Fruit fly (Drosophila melanogaster) whole organism, prepupa: ENCODE measurements around the gene CG3902.

Experiments
- CG10669 ChIP-seq: fragments of 200-800 bp; sonication (Bioruptor generic); optimal IDR thresholded peaks from 3 replicates; lab custom pipeline; 2018; ENCODE audit warnings: missing biosample characterization, mild to moderate bottlenecking, missing genetic modification characterization, moderate library complexity
- CG11762 ChIP-seq: fragments of 200-800 bp; sonication (Bioruptor generic); optimal IDR thresholded peaks from 3 replicates; lab custom pipeline; 2016; ENCODE audit warnings: missing biosample characterization, missing genetic modification characterization; ENCODE audit not compliant: insufficient read depth
- CG15336 ChIP-seq: fragments of 200-800 bp; sonication (Bioruptor generic); IDR thresholded peaks from 2 replicates; pipeline ENCODE4 v1.3.6; 2022; ENCODE audit warnings: missing biosample characterization, missing genetic modification characterization
- CG1621 ChIP-seq: fragments of 200-800 bp; sonication (Bioruptor generic); optimal IDR thresholded peaks from 3 replicates; lab custom pipeline; 2018; ENCODE audit warnings: missing biosample characterization, mild to moderate bottlenecking, missing genetic modification characterization
- CG16779 ChIP-seq: fragments of 200-800 bp; sonication (Bioruptor generic); optimal IDR thresholded peaks from 3 replicates; lab custom pipeline; 2017; ENCODE audit warnings: missing biosample characterization, mild to moderate bottlenecking, missing genetic modification characterization
- CG3032 ChIP-seq: fragments of 200-800 bp; optimal IDR thresholded peaks from 2 replicates; lab custom pipeline; 2019; ENCODE audit warnings: missing biosample characterization, mild to moderate bottlenecking, missing genetic modification characterization, moderate library complexity
- CG32006 ChIP-seq: fragments of 200-800 bp; sonication (Bioruptor generic); optimal IDR thresholded peaks from 3 replicates; lab custom pipeline; 2017; ENCODE audit warnings: missing biosample characterization, mild to moderate bottlenecking, missing genetic modification characterization
- CG3919 ChIP-seq: fragments of 200-800 bp; sonication (Bioruptor generic); optimal IDR thresholded peaks from 3 replicates; lab custom pipeline; 2016; ENCODE audit warnings: missing biosample characterization, missing genetic modification characterization
- CG4318 ChIP-seq: fragments of 200-800 bp; sonication (Bioruptor generic); optimal IDR thresholded peaks from 3 replicates; lab custom pipeline; 2017; ENCODE audit warnings: missing biosample characterization, mild to moderate bottlenecking, missing genetic modification characterization
- CG6276 ChIP-seq: fragments of 200-800 bp; sonication (Bioruptor generic); optimal IDR thresholded peaks from 2 replicates; lab custom pipeline; 2017; ENCODE audit warnings: missing biosample characterization, mild to moderate bottlenecking, missing genetic modification characterization
- CG6808 ChIP-seq: fragments of 200-800 bp; sonication (Bioruptor generic); optimal IDR thresholded peaks from 3 replicates; lab custom pipeline; 2017; ENCODE audit warnings: missing biosample characterization, missing genetic modification characterization, mild to moderate bottlenecking, moderate library complexity, missing genetic modification reagents
- CG6854 ChIP-seq: fragments of 200-800 bp; sonication (Bioruptor generic); optimal IDR thresholded peaks from 2 replicates; lab custom pipeline; 2017; ENCODE audit warnings: missing biosample characterization, mild to moderate bottlenecking, missing genetic modification characterization
- CG7368 ChIP-seq: fragments of 200-800 bp; sonication (Bioruptor generic); optimal IDR thresholded peaks from 3 replicates; lab custom pipeline; 2016; ENCODE audit warnings: missing biosample characterization, missing genetic modification characterization
- CG8119 ChIP-seq: fragments of 200-800 bp; sonication (Bioruptor generic); IDR thresholded peaks from 3 replicates; pipeline ENCODE4 v1.3.6; 2022; ENCODE audit warnings: missing biosample characterization, missing genetic modification characterization
- CG8319 ChIP-seq: fragments of 200-800 bp; sonication (Bioruptor generic); optimal IDR thresholded peaks from 3 replicates; lab custom pipeline; 2016; ENCODE audit warnings: missing biosample characterization, missing genetic modification characterization
- CG8632 ChIP-seq: fragments of 200-800 bp; sonication (Bioruptor generic); optimal IDR thresholded peaks from 3 replicates; lab custom pipeline; 2016; ENCODE audit warnings: missing biosample characterization, missing genetic modification characterization
- CG9139 ChIP-seq: fragments of 200-800 bp; sonication (Bioruptor generic); optimal IDR thresholded peaks from 3 replicates; lab custom pipeline; 2017; ENCODE audit warnings: missing biosample characterization, mild to moderate bottlenecking, missing genetic modification characterization
- Eip75B ChIP-seq: fragments of 200-800 bp; sonication (Bioruptor generic); optimal IDR thresholded peaks from 3 replicates; lab custom pipeline; 2016; ENCODE audit warnings: missing biosample characterization, missing genetic modification characterization
- Eip78C ChIP-seq: fragments of 200-800 bp; sonication (Bioruptor generic); peaks from one replicate; lab custom pipeline; 2016; ENCODE audit warnings: missing biosample characterization, missing genetic modification characterization
- Eip93F ChIP-seq: fragments of 200-800 bp; sonication (Bioruptor generic); optimal IDR thresholded peaks from 2 replicates; lab custom pipeline; 2016; ENCODE audit warnings: missing biosample characterization, mild to moderate bottlenecking, missing genetic modification characterization
- Ets21C ChIP-seq: fragments of 200-800 bp; sonication (Bioruptor generic); optimal IDR thresholded peaks from 3 replicates; lab custom pipeline; 2016; ENCODE audit warnings: missing biosample characterization, missing genetic modification characterization
- Gug ChIP-seq: fragments of 200-800 bp; sonication (Bioruptor generic); IDR thresholded peaks from 2 replicates; pipeline ENCODE4 v1.3.6; 2022; ENCODE audit warnings: missing biosample characterization, missing genetic modification characterization
- Hr39 ChIP-seq: fragments of 200-800 bp; sonication (Bioruptor generic); optimal IDR thresholded peaks from 2 replicates; lab custom pipeline; 2016; ENCODE audit warnings: missing biosample characterization, missing genetic modification characterization
- Lpt ChIP-seq: fragments of 200-800 bp; sonication (Bioruptor generic); optimal IDR thresholded peaks from 3 replicates; lab custom pipeline; 2016; ENCODE audit warnings: missing biosample characterization, missing genetic modification characterization
- Met ChIP-seq: fragments of 200-800 bp; sonication (Bioruptor generic); optimal IDR thresholded peaks from 3 replicates; lab custom pipeline; 2016; ENCODE audit warnings: missing biosample characterization, missing genetic modification characterization
- Sox102F ChIP-seq: fragments of 200-800 bp; sonication (Bioruptor generic); optimal IDR thresholded peaks from 2 replicates; lab custom pipeline; 2016; ENCODE audit warnings: missing biosample characterization, mild to moderate bottlenecking, missing genetic modification characterization
- Sox14 ChIP-seq: fragments of 200-800 bp; sonication (Bioruptor generic); optimal IDR thresholded peaks from 3 replicates; lab custom pipeline; 2016; ENCODE audit warnings: missing biosample characterization, missing genetic modification characterization
- Sox15 ChIP-seq: fragments of 200-800 bp; sonication (Bioruptor generic); optimal IDR thresholded peaks from 3 replicates; lab custom pipeline; 2016; ENCODE audit warnings: missing biosample characterization, missing genetic modification characterization
- acj6 ChIP-seq: fragments of 200-800 bp; sonication (Bioruptor generic); optimal IDR thresholded peaks from 3 replicates; lab custom pipeline; 2016; ENCODE audit warnings: missing biosample characterization, missing genetic modification characterization
- cyc ChIP-seq: fragments of 200-800 bp; sonication (Bioruptor generic); optimal IDR thresholded peaks from 3 replicates; lab custom pipeline; 2016; ENCODE audit warnings: missing biosample characterization, missing genetic modification characterization
- dac ChIP-seq: fragments of 200-800 bp; sonication (Bioruptor generic); optimal IDR thresholded peaks from 2 replicates; lab custom pipeline; 2017; ENCODE audit warnings: missing biosample characterization, mild to moderate bottlenecking, missing genetic modification characterization
- dsx ChIP-seq: fragments of 200-800 bp; optimal IDR thresholded peaks from 3 replicates; lab custom pipeline; 2019; ENCODE audit warnings: missing biosample characterization, mild to moderate bottlenecking, missing genetic modification characterization, moderate library complexity; ENCODE audit not compliant: poor library complexity, severe bottlenecking
- esn ChIP-seq: fragments of 200-800 bp; sonication (Bioruptor generic); optimal IDR thresholded peaks from 2 replicates; lab custom pipeline; 2016; ENCODE audit warnings: missing biosample characterization, mild to moderate bottlenecking, missing genetic modification characterization, moderate library complexity
- fd85E ChIP-seq: fragments of 200-800 bp; sonication (Bioruptor generic); optimal IDR thresholded peaks from 3 replicates; lab custom pipeline; 2016; ENCODE audit warnings: missing biosample characterization, missing genetic modification characterization
- fkh ChIP-seq: fragments of 200-800 bp; sonication (Bioruptor generic); optimal IDR thresholded peaks from 3 replicates; lab custom pipeline; 2017; ENCODE audit warnings: missing biosample characterization, mild to moderate bottlenecking, missing genetic modification characterization, moderate library complexity
- lz ChIP-seq: fragments of 200-800 bp; sonication (Bioruptor generic); optimal IDR thresholded peaks from 3 replicates; lab custom pipeline; 2016; ENCODE audit warnings: missing biosample characterization, missing genetic modification characterization
- net ChIP-seq: fragments of 200-800 bp; sonication (Bioruptor generic); optimal IDR thresholded peaks from 3 replicates; lab custom pipeline; 2016; ENCODE audit warnings: missing biosample characterization, missing genetic modification characterization
- pdm3 ChIP-seq: fragments of 200-800 bp; sonication (Bioruptor generic); optimal IDR thresholded peaks from 3 replicates; lab custom pipeline; 2016; ENCODE audit warnings: missing biosample characterization, missing genetic modification characterization
- svp ChIP-seq: fragments of 200-800 bp; sonication (Bioruptor generic); peaks from one replicate; lab custom pipeline; 2016; ENCODE audit warnings: missing biosample characterization, missing genetic modification characterization
- topi ChIP-seq: fragments of 200-800 bp; sonication (Bioruptor generic); optimal IDR thresholded peaks from 3 replicates; lab custom pipeline; 2016; ENCODE audit warnings: missing biosample characterization, missing genetic modification characterization

The CG3902 gene

DNA sequence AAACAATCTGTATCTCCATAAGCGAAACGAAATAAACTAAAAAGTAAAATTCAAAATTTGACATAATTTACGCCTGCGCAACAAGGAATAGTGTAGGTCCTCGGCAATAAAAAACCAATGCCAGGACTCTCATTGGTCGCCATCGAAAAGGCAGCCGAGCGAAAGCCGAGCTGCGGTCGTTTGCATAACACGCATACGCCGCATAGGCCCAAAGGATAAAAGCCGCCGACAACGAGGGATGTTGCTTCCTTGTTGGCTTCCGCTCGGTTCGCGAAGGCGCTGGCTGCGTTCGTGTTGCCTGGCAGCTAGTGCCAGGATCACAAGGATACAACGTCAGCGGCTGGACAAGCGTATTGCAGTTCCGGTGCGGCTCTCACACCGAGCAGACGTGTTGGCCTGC lies 37.6 kb downstream of the CG3902 start:
- TF ChIP-seq pdm3 (GFP tag; lab: Kevin White, UChicago) (no peak), CG8632 (no peak), CG6854 (no peak), Sox102F (GFP tag; lab: Kevin White, UChicago) (no peak), CG16779 (tag; lab: Kevin White, UChicago) (no peak), CG4318 (GFP tag; lab: Kevin White, UChicago) (no peak), Ets21C (GFP tag; lab: Kevin White, UChicago) (no peak), CG8319 (GFP tag; lab: Kevin White, UChicago) (no peak), net (GFP tag; lab: Kevin White, UChicago) (no peak), CG10669 (GFP tag; lab: Kevin White, UChicago) (no peak), CG11762 (no peak), Lpt (no peak), Eip75B (GFP tag; lab: Kevin White, UChicago) (no peak), dac (GFP tag; lab: Kevin White, UChicago) (no peak), CG6808 (GFP tag; lab: Kevin White, UChicago) (no peak), cyc (GFP tag; lab: Kevin White, UChicago) (no peak), acj6 (no peak), lz (GFP tag; lab: Kevin White, UChicago) (no peak)
- TF ChIP-seq, all 60 proteins: peak for 0

DNA sequence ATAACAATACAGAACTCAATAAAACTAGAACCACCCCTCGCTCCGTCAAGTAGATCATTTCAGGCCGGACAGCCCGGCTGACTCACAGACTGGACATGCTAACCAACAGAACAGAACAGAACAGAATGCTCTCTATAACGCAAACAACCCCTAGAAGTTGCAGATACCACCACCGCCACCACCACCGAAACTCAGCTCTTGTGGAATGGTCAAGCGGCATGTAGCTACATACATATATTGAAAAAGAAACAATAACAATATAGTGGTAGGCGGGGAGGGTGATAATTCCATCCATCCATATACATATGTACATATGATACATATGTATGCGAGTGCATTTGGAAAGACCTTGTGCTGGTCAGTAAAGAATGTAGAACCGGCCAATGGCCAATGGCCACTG lies 43.7 kb downstream of the CG3902 start:
- TF ChIP-seq CG32006 (GFP tag; lab: Kevin White, UChicago) (no peak), fkh (GFP tag; lab: Kevin White, UChicago) (no peak), fd85E (no peak), Lpt (no peak), svp (GFP tag; lab: Kevin White, UChicago) (no peak), Hr39 (GFP tag; lab: Kevin White, UChicago) (no peak), CG9139 (GFP tag; lab: Kevin White, UChicago) (no peak), CG3032 (tag; lab: Kevin White, UChicago) (no peak), Sox14 (GFP tag; lab: Kevin White, UChicago) (no peak), cyc (GFP tag; lab: Kevin White, UChicago) (no peak), CG7368 (GFP tag; lab: Kevin White, UChicago) (no peak), Eip93F (GFP tag; lab: Kevin White, UChicago) (no peak), CG15336 (GFP tag; lab: Robert Waterston, UW) (no peak), Eip78C (no peak), Gug (GFP tag; lab: Robert Waterston, UW) (no peak)

DNA sequence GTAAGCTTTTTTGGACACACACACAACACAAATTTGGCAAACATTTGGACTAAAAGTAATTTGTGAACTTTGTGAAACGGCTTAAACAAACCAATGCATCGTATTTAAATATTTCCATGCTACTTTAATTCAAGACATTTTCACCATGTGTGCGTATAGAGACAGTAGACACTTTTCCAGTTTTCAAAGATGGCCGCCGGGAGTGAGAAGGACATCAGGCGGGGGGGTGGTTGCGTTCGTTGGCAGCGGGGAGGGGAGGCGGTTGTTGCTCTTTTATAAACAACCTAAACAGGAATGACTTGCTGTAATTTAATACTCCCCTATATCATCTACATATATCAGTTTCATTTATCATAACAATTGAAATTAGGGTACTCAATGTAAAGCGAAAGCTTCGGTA lies 44.7 kb downstream of the CG3902 start:
- TF ChIP-seq CG3919 (no peak), CG6854 (no peak), topi (no peak), fd85E (no peak), Sox15 (GFP tag; lab: Kevin White, UChicago) (no peak), net (GFP tag; lab: Kevin White, UChicago) (no peak), CG32006 (GFP tag; lab: Kevin White, UChicago) (no peak), esn (GFP tag; lab: Kevin White, UChicago) (no peak), Lpt (no peak), Met (GFP tag; lab: Kevin White, UChicago) (no peak), dsx (GFP tag; lab: Kevin White, UChicago) (no peak), Sox102F (GFP tag; lab: Kevin White, UChicago) (no peak), CG8119 (GFP tag; lab: Robert Waterston, UW) (no peak), CG1621 (tag; lab: Kevin White, UChicago) (no peak), CG8632 (no peak), CG6276 (GFP tag; lab: Kevin White, UChicago) (no peak)
